Worm (Caenorhabditis elegans): Measurements from ENCODE around the gene C27F2.4.

- TF ChIP-seq flt-1 (GFP tag; IDR thresholded peaks at IDR 0.05) = no peak
- no peak for TF ChIP-seq tra-4 (tag; optimal IDR thresholded peaks at IDR 0.05)
- TF ChIP-seq ama-1 (optimal IDR thresholded peaks at IDR 0.05) = no peak
- TF ChIP-seq F13C5.2 (tag; optimal IDR thresholded peaks at IDR 0.05) = no peak
- no peak for TF ChIP-seq ceh-36 (tag; optimal IDR thresholded peaks at IDR 0.05)
- TF ChIP-seq tbx-37 (GFP tag; conservative IDR thresholded peaks at IDR 0.05) = no peak
- TF ChIP-seq aly-1 (tag; optimal IDR thresholded peaks at IDR 0.05) = no peak
- TF ChIP-seq B0310.2 (tag; optimal IDR thresholded peaks at IDR 0.05) = no peak
Measured at ce11 chrIII:5006881-5007280, 46.8 kb upstream of the C27F2.4 start, which contains the start of gene R144.12.
